Fruit fly (Drosophila melanogaster) whole organism, embryonic: Measurements from ENCODE around the gene Dph5.

Experiments used
- Ada2b ChIP-seq: fragments of 200-800 bp; sonication (Bioruptor generic); IDR thresholded peaks from 2 replicates; pipeline ENCODE4 v1.3.6; 2022; ENCODE audit warnings: missing biosample characterization, missing genetic modification characterization
- Antp ChIP-seq: fragments of 200-800 bp; sonication (Bioruptor generic); optimal IDR thresholded peaks from 3 replicates; lab custom pipeline; 2016; ENCODE audit warnings: missing biosample characterization, missing genetic modification characterization
- Blimp-1 ChIP-seq: fragments of 200-800 bp; sonication (Bioruptor generic); optimal IDR thresholded peaks from 3 replicates; lab custom pipeline; 2018; ENCODE audit warnings: missing biosample characterization, missing genetic modification characterization, mild to moderate bottlenecking, moderate library complexity, missing genetic modification reagents
- BtbVII ChIP-seq: fragments of 200-800 bp; sonication (Bioruptor generic); optimal IDR thresholded peaks from 3 replicates; lab custom pipeline; 2017; ENCODE audit warnings: missing biosample characterization, mild to moderate bottlenecking, missing genetic modification characterization
- CG10267 ChIP-seq: fragments of 200-800 bp; sonication (Bioruptor generic); optimal IDR thresholded peaks from 2 replicates; lab custom pipeline; 2018; ENCODE audit warnings: missing biosample characterization, mild to moderate bottlenecking, missing genetic modification characterization, moderate library complexity
- CG11085 ChIP-seq: fragments of 200-800 bp; sonication (Bioruptor generic); IDR thresholded peaks from 2 replicates; pipeline ENCODE4 v1.3.6; 2022; ENCODE audit warnings: missing biosample characterization, missing genetic modification characterization
- CG11093 ChIP-seq: fragments of 200-800 bp; sonication (Bioruptor generic); IDR thresholded peaks from 3 replicates; pipeline ENCODE4 v1.3.6; 2022; ENCODE audit warnings: missing biosample characterization, missing genetic modification characterization
- CG11504 ChIP-seq: fragments of 200-800 bp; sonication (Bioruptor generic); optimal IDR thresholded peaks from 3 replicates; lab custom pipeline; 2019; ENCODE audit warnings: missing biosample characterization, mild to moderate bottlenecking, missing genetic modification characterization, moderate library complexity
- CG13424 ChIP-seq: fragments of 200-800 bp; sonication (Bioruptor generic); optimal IDR thresholded peaks from 2 replicates; lab custom pipeline; 2019; ENCODE audit warnings: missing biosample characterization, mild to moderate bottlenecking, missing genetic modification characterization, moderate library complexity
- CG15269 ChIP-seq: fragments of 200-800 bp; sonication (Bioruptor generic); optimal IDR thresholded peaks from 2 replicates; lab custom pipeline; 2018; ENCODE audit warnings: missing biosample characterization, mild to moderate bottlenecking, missing genetic modification characterization, moderate library complexity
- CG17361 ChIP-seq: fragments of 200-800 bp; sonication (Bioruptor generic); IDR thresholded peaks from 3 replicates; pipeline ENCODE4 v1.3.6; 2022; ENCODE audit warnings: missing biosample characterization, missing genetic modification characterization
- CG18011 ChIP-seq: fragments of 200-800 bp; sonication (Bioruptor generic); optimal IDR thresholded peaks from 2 replicates; lab custom pipeline; 2017; ENCODE audit warnings: missing biosample characterization, missing genetic modification characterization, mild to moderate bottlenecking, moderate library complexity, missing genotype
- CG18262 ChIP-seq: fragments of 200-800 bp; optimal IDR thresholded peaks from 3 replicates; lab custom pipeline; 2019; ENCODE audit warnings: missing biosample characterization, mild to moderate bottlenecking, missing genetic modification characterization, moderate library complexity
- CG1832 ChIP-seq: fragments of 200-800 bp; sonication (Bioruptor generic); optimal IDR thresholded peaks from 2 replicates; lab custom pipeline; 2017; ENCODE audit warnings: missing biosample characterization, mild to moderate bottlenecking, missing genetic modification characterization, inconsistent platforms
- CG2712 ChIP-seq: fragments of 200-800 bp; optimal IDR thresholded peaks from 3 replicates; lab custom pipeline; 2019; ENCODE audit warnings: missing biosample characterization, mild to moderate bottlenecking, missing genetic modification characterization, moderate library complexity
- CG30431 ChIP-seq: fragments of 200-800 bp; sonication (Bioruptor generic); optimal IDR thresholded peaks from 2 replicates; lab custom pipeline; 2017; ENCODE audit warnings: missing biosample characterization, missing genetic modification characterization
- CG31441 ChIP-seq: fragments of 200-800 bp; sonication (Bioruptor generic); IDR thresholded peaks from 2 replicates; pipeline ENCODE4 v1.3.6; 2022; ENCODE audit warnings: missing biosample characterization, missing genetic modification characterization
- CG3838 ChIP-seq: fragments of 200-800 bp; sonication (Bioruptor generic); optimal IDR thresholded peaks from 3 replicates; lab custom pipeline; 2016; ENCODE audit warnings: missing biosample characterization, missing genetic modification characterization
- CG7372 ChIP-seq: fragments of 200-800 bp; sonication (Bioruptor generic); IDR thresholded peaks from 2 replicates; pipeline ENCODE4 v1.3.6; 2022; ENCODE audit warnings: missing biosample characterization, missing genetic modification characterization
- CG7839 ChIP-seq: fragments of 200-800 bp; sonication (Bioruptor generic); optimal IDR thresholded peaks from 3 replicates; lab custom pipeline; 2018; ENCODE audit warnings: missing biosample characterization, mild to moderate bottlenecking, missing genetic modification characterization, moderate library complexity
- CG7928 ChIP-seq: fragments of 200-800 bp; sonication (Bioruptor generic); optimal IDR thresholded peaks from 2 replicates; lab custom pipeline; 2017; ENCODE audit warnings: missing biosample characterization, mild to moderate bottlenecking, missing genetic modification characterization
- CG8924 ChIP-seq: fragments of 200-800 bp; optimal IDR thresholded peaks from 3 replicates; lab custom pipeline; 2019; ENCODE audit warnings: missing biosample characterization, mild to moderate bottlenecking, missing genetic modification characterization, moderate library complexity
- CG9437 ChIP-seq: fragments of 200-800 bp; sonication (Bioruptor generic); optimal IDR thresholded peaks from 2 replicates; lab custom pipeline; 2018; ENCODE audit warnings: missing biosample characterization, mild to moderate bottlenecking, missing genetic modification characterization
- Dbx ChIP-seq: fragments of 200-800 bp; sonication (Bioruptor generic); IDR thresholded peaks from 3 replicates; pipeline ENCODE4 v1.3.6; 2022; ENCODE audit warnings: missing biosample characterization, missing genetic modification characterization
- Eip74EF ChIP-seq, 2 experiments: fragments of 200-800 bp in 1 of 2; fragments of >200 bp in 1 of 2; sonication (Bioruptor generic) in 1 of 2; optimal IDR thresholded peaks; 2 replicates each; lab custom pipeline; 2017 to 2019; ENCODE audit warnings: missing biosample characterization in 2 of 2, missing genetic modification characterization in 2 of 2, mild to moderate bottlenecking in 1 of 2, moderate library complexity in 1 of 2
- Elba2 ChIP-seq: fragments of 200-800 bp; sonication (Bioruptor generic); optimal IDR thresholded peaks from 3 replicates; lab custom pipeline; 2016; ENCODE audit warnings: missing biosample characterization, missing genetic modification characterization
- Hr39 ChIP-seq: fragments of >200 bp; optimal IDR thresholded peaks from 2 replicates; lab custom pipeline; 2017
- NC2α ChIP-seq: fragments of 200-800 bp; sonication (Bioruptor generic); optimal IDR thresholded peaks from 2 replicates; lab custom pipeline; 2016; ENCODE audit warnings: missing biosample characterization, missing genetic modification characterization
- NFAT ChIP-seq: fragments of 200-800 bp; sonication (Bioruptor generic); IDR thresholded peaks from 2 replicates; pipeline ENCODE4 v1.3.6; 2022; ENCODE audit warnings: missing biosample characterization, missing genetic modification characterization
- Six4 ChIP-seq: fragments of 200-800 bp; sonication (Bioruptor generic); optimal IDR thresholded peaks from 2 replicates; lab custom pipeline; 2016; ENCODE audit warnings: missing biosample characterization, missing genetic modification characterization
- Sox102F ChIP-seq: fragments of 200-800 bp; sonication (Bioruptor generic); optimal IDR thresholded peaks from 2 replicates; lab custom pipeline; 2018; ENCODE audit warnings: missing biosample characterization, mild to moderate bottlenecking, missing genetic modification characterization, moderate library complexity
- cg ChIP-seq: fragments of 200-800 bp; sonication (Bioruptor generic); optimal IDR thresholded peaks from 3 replicates; lab custom pipeline; 2019; ENCODE audit warnings: missing biosample characterization, mild to moderate bottlenecking, missing genetic modification characterization, moderate library complexity
- emc ChIP-seq: fragments of 200-800 bp; sonication (Bioruptor generic); optimal IDR thresholded peaks from 2 replicates; lab custom pipeline; 2016; ENCODE audit warnings: missing biosample characterization, missing genetic modification characterization
- fd102C ChIP-seq: fragments of 200-800 bp; sonication (Bioruptor generic); optimal IDR thresholded peaks from 2 replicates; lab custom pipeline; 2018; ENCODE audit warnings: missing biosample characterization, mild to moderate bottlenecking, missing genetic modification characterization, moderate library complexity
- fd96Cb ChIP-seq: fragments of 200-800 bp; sonication (Bioruptor generic); optimal IDR thresholded peaks from 2 replicates; lab custom pipeline; 2018; ENCODE audit warnings: missing biosample characterization, mild to moderate bottlenecking, missing genetic modification characterization, moderate library complexity
- gem ChIP-seq: fragments of 200-800 bp; sonication (Bioruptor generic); optimal IDR thresholded peaks from 2 replicates; lab custom pipeline; 2019; ENCODE audit warnings: missing biosample characterization, mild to moderate bottlenecking, missing genetic modification characterization, moderate library complexity
- grau ChIP-seq: fragments of 200-800 bp; optimal IDR thresholded peaks from 3 replicates; lab custom pipeline; 2019; ENCODE audit warnings: missing biosample characterization, mild to moderate bottlenecking, missing genetic modification characterization, moderate library complexity
- gsb-n ChIP-seq: fragments of 200-800 bp; sonication (Bioruptor generic); optimal IDR thresholded peaks from 3 replicates; lab custom pipeline; 2018; ENCODE audit warnings: missing biosample characterization, mild to moderate bottlenecking, missing genetic modification characterization
- jing ChIP-seq: fragments of 200-800 bp; sonication (Bioruptor generic); optimal IDR thresholded peaks from 2 replicates; lab custom pipeline; 2018; ENCODE audit warnings: missing biosample characterization, mild to moderate bottlenecking, missing genetic modification characterization
- nmo ChIP-seq: fragments of 200-800 bp; sonication (Bioruptor generic); optimal IDR thresholded peaks from 2 replicates; lab custom pipeline; 2018; ENCODE audit warnings: missing biosample characterization, mild to moderate bottlenecking, missing genetic modification characterization, moderate library complexity
- odd ChIP-seq: fragments of 200-800 bp; sonication (Bioruptor generic); optimal IDR thresholded peaks from 2 replicates; lab custom pipeline; 2017; ENCODE audit warnings: missing biosample characterization, mild to moderate bottlenecking, missing genetic modification characterization
- p53 ChIP-seq: fragments of 200-800 bp; sonication (Bioruptor generic); optimal IDR thresholded peaks from 2 replicates; lab custom pipeline; 2016; ENCODE audit warnings: missing biosample characterization, missing genetic modification characterization
- ranshi ChIP-seq: fragments of 200-800 bp; sonication (Bioruptor generic); IDR thresholded peaks from 2 replicates; pipeline ENCODE4 v1.3.6; 2022; ENCODE audit warnings: missing biosample characterization, missing genetic modification characterization
- ro ChIP-seq: fragments of 200-800 bp; sonication (Bioruptor generic); IDR thresholded peaks from 2 replicates; pipeline ENCODE4 v1.3.6; 2022; ENCODE audit warnings: missing biosample characterization, missing genetic modification characterization
- row ChIP-seq: fragments of 200-800 bp; sonication (Bioruptor generic); IDR thresholded peaks from 3 replicates; pipeline ENCODE4 v1.3.6; 2022; ENCODE audit warnings: missing biosample characterization, missing genetic modification characterization
- sd ChIP-seq: fragments of 200-800 bp; sonication (Bioruptor generic); optimal IDR thresholded peaks from 3 replicates; lab custom pipeline; 2018; ENCODE audit warnings: missing biosample characterization, mild to moderate bottlenecking, missing genetic modification characterization, moderate library complexity
- sens ChIP-seq: fragments of 200-800 bp; sonication (Bioruptor generic); peaks from one replicate; lab custom pipeline; 2016; ENCODE audit warnings: missing biosample characterization, missing genetic modification characterization
- stwl ChIP-seq: fragments of 200-800 bp; sonication (Bioruptor generic); optimal IDR thresholded peaks from 3 replicates; lab custom pipeline; 2018; ENCODE audit warnings: missing biosample characterization, mild to moderate bottlenecking, missing genetic modification characterization, moderate library complexity
- usp ChIP-seq: fragments of >200 bp; optimal IDR thresholded peaks from 2 replicates; lab custom pipeline; 2017; ENCODE audit warnings: missing biosample characterization, missing genetic modification characterization
- yki ChIP-seq: fragments of >200 bp; optimal IDR thresholded peaks from 3 replicates; lab custom pipeline; 2018

Dph5 gene

DNA sequence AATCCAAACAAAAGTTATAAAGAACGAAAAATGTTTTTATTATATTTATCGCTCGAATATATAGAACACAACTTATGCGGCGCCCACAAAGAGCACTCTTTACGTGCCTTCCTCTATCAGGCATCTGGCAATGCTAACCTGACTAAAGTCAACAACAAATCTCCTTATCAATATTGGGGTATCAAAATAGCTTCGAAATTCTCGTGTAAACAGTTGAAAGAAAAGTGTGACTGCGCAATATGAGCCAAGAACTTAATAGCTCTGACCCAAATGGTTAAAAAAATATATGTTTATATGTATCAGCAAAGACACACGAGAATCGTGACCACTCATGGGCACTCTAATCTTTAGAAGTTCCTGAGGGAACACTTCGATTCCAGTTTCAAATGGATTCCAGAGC is 48.1 kb upstream of the Dph5 start (continued):
- peak; percentile 21 for TF ChIP-seq odd

DNA sequence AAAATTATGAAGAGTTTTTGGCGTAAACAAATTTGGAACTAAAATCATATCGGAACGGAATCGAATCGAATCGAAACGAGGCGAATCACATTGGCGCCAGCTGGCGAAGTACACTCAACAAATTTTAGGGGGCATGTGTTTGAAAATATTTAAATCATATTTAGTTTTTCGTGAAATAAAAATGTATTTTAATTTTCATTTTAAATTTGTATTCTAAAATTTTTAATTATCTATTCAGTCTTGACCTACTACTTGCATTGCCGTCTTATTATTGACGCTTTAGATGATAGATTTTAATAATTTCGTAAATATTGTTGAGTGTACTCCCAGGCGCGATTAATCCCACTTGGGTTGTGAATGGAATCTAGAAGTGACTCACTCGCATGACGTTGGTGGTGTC is 46.1 kb upstream of the Dph5 start:
- TF ChIP-seq nmo (GFP tag; lab: Kevin White, UChicago): peak; percentile 18
- TF ChIP-seq fd96Cb (tag; lab: Kevin White, UChicago): no peak
- TF ChIP-seq Antp (GFP tag; lab: Kevin White, UChicago): no peak
- no peak for TF ChIP-seq CG30431 (GFP tag; lab: Kevin White, UChicago)
- no peak for TF ChIP-seq Hr39 (lab: Kevin White, UChicago)
- no peak for TF ChIP-seq CG11093 (GFP tag; lab: Robert Waterston, UW)
- TF ChIP-seq usp (GFP tag; lab: Kevin White, UChicago): no peak
- TF ChIP-seq Sox102F (GFP tag; lab: Kevin White, UChicago): peak; percentile 17
- no peak for TF ChIP-seq CG1832 (GFP tag; lab: Kevin White, UChicago)
- no peak for TF ChIP-seq cg
- TF ChIP-seq Ada2b (GFP tag; lab: Robert Waterston, UW): no peak
- TF ChIP-seq CG7372 (GFP tag; lab: Robert Waterston, UW): no peak
- no peak for TF ChIP-seq fd102C
- no peak for TF ChIP-seq BtbVII (GFP tag; lab: Kevin White, UChicago)
- TF ChIP-seq sens (GFP tag; lab: Kevin White, UChicago): no peak
- 0 out of 3 replicates have a peak, but pooled peaks have one; percentile 25 for TF ChIP-seq CG17361
- no peak for TF ChIP-seq CG9437
- peak; percentile 32 for TF ChIP-seq gsb-n (tag; lab: Kevin White, UChicago)
- TF ChIP-seq CG10267: peak; percentile 1
- TF ChIP-seq p53: no peak
- no peak for TF ChIP-seq CG11085
- TF ChIP-seq ranshi (GFP tag; lab: Robert Waterston, UW): no peak
- TF ChIP-seq sd (tag; lab: Kevin White, UChicago): no peak
- TF ChIP-seq row (GFP tag; lab: Robert Waterston, UW): peak; percentile 35; the same call in 2 of the 3 replicates
- TF ChIP-seq CG18262 (tag; lab: Kevin White, UChicago): peak; percentile 24
- no peak for TF ChIP-seq NC2α
- peak; percentile 13 for TF ChIP-seq CG13424
- no peak for TF ChIP-seq emc (GFP tag; lab: Kevin White, UChicago)
- TF ChIP-seq Six4 (GFP tag; lab: Kevin White, UChicago): no peak
- TF ChIP-seq CG15269: peak; percentile 25
- no peak for TF ChIP-seq CG18011 (GFP tag; lab: Kevin White, UChicago)
- TF ChIP-seq Elba2 (GFP tag; lab: Kevin White, UChicago): no peak
- no peak for TF ChIP-seq CG7928 (GFP tag; lab: Kevin White, UChicago)
- peak; percentile 7 for TF ChIP-seq CG8924 (tag; lab: Kevin White, UChicago)
- no peak for TF ChIP-seq ro (GFP tag; lab: Robert Waterston, UW)
- TF ChIP-seq Eip74EF (GFP tag; optimal IDR thresholded peaks at IDR 0.05; lab: Kevin White, UChicago): peak in 1 of 2 experiments; percentile 16
- peak; percentile 8 for TF ChIP-seq Blimp-1 (GFP tag; lab: Kevin White, UChicago)
- no peak for TF ChIP-seq Dbx
- TF ChIP-seq CG11504 (tag; lab: Kevin White, UChicago): peak; percentile 48
- no peak for TF ChIP-seq jing (GFP tag; lab: Kevin White, UChicago)
- no peak for TF ChIP-seq NFAT (GFP tag; lab: Robert Waterston, UW)
- no peak for TF ChIP-seq stwl
- TF ChIP-seq CG3838 (GFP tag; lab: Kevin White, UChicago): no peak
- no peak for TF ChIP-seq yki (lab: Kevin White, UChicago)
- TF ChIP-seq CG7839 (tag; lab: Kevin White, UChicago): peak; percentile 23
- TF ChIP-seq CG31441 (GFP tag; lab: Robert Waterston, UW): 0 out of 2 replicates have a peak, but pooled peaks have one; percentile 20
- TF ChIP-seq grau (tag; lab: Kevin White, UChicago): peak; percentile 36
- peak; percentile 24 for TF ChIP-seq CG2712 (tag; lab: Kevin White, UChicago)
- peak; percentile 62 for TF ChIP-seq gem
